Worm (Caenorhabditis elegans) whole organism, young adult: ENCODE data around the gene ZK822.9.

Source experiments
- B0261.1 ChIP-seq: sonication (generic microtip); optimal IDR thresholded peaks from 2 replicates; lab custom pipeline; 2016; ENCODE audit warnings: mild to moderate bottlenecking, missing genetic modification characterization, moderate library complexity, missing compliant biosample characterization
- F10E7.11 ChIP-seq: sonication (generic microtip); optimal IDR thresholded peaks from 2 replicates; lab custom pipeline; 2017; ENCODE audit warnings: mild to moderate bottlenecking, missing genetic modification characterization, moderate library complexity, missing compliant biosample characterization
- F33H1.4 ChIP-seq: fragments of 200-800 bp; sonication (Bioruptor generic); IDR thresholded peaks from 2 replicates; pipeline ENCODE4 v1.3.6; 2022; ENCODE audit warnings: missing genetic modification reagents, missing genetic modification characterization, missing compliant biosample characterization
- F49E8.2 ChIP-seq: sonication (generic microtip); optimal IDR thresholded peaks from 3 replicates; lab custom pipeline; 2017; ENCODE audit warnings: missing genetic modification characterization, mild to moderate bottlenecking, missing compliant biosample characterization, antibody characterized with exemption, moderate library complexity; ENCODE audit not compliant: insufficient read depth
- F55B11.4 ChIP-seq: sonication (generic microtip); optimal IDR thresholded peaks from 2 replicates; lab custom pipeline; 2016; ENCODE audit warnings: missing compliant biosample characterization, missing genetic modification characterization, borderline replicate concordance; ENCODE audit not compliant: insufficient read depth
- T07F8.4 ChIP-seq: sonication (generic microtip); optimal IDR thresholded peaks from 2 replicates; lab custom pipeline; 2016; ENCODE audit warnings: mild to moderate bottlenecking, missing genetic modification characterization, moderate library complexity, missing compliant biosample characterization
- Y53F4B.3 ChIP-seq: fragments of 200-800 bp; sonication (Bioruptor generic); IDR thresholded peaks from 2 replicates; pipeline ENCODE4 v1.3.6; 2022; ENCODE audit warnings: missing genetic modification reagents, missing genetic modification characterization, missing compliant biosample characterization
- Y79H2A.3 ChIP-seq: fragments of 200-800 bp; sonication (Bioruptor generic); conservative IDR thresholded peaks from 2 replicates; pipeline ENCODE4 v1.3.6; 2022; ENCODE audit warnings: missing genetic modification reagents, missing genetic modification characterization, missing compliant biosample characterization
- atf-7 ChIP-seq: sonication (generic microtip); optimal IDR thresholded peaks from 2 replicates; lab custom pipeline; 2017; ENCODE audit warnings: mild to moderate bottlenecking, missing genetic modification characterization, missing compliant biosample characterization
- athp-1 ChIP-seq: sonication (generic microtip); optimal IDR thresholded peaks from 2 replicates; lab custom pipeline; 2017; ENCODE audit warnings: mild to moderate bottlenecking, missing genetic modification characterization, missing compliant biosample characterization
- attf-5 ChIP-seq: fragments of 200-800 bp; sonication (Bioruptor generic); optimal IDR thresholded peaks from 2 replicates; lab custom pipeline; 2018; ENCODE audit warnings: mild to moderate bottlenecking, missing genetic modification characterization, missing compliant biosample characterization
- attf-6 ChIP-seq: fragments of 200-800 bp; sonication (Bioruptor generic); IDR thresholded peaks from 2 replicates; pipeline ENCODE4 v1.3.6; 2022; ENCODE audit warnings: missing genetic modification reagents, missing genetic modification characterization, missing compliant biosample characterization
- bed-2 ChIP-seq: fragments of 200-800 bp; sonication (Bioruptor generic); IDR thresholded peaks from 2 replicates; pipeline ENCODE4 v1.3.6; 2022; ENCODE audit warnings: missing genetic modification reagents, missing genetic modification characterization, missing compliant biosample characterization
- ccch-3 ChIP-seq: fragments of 200-800 bp; sonication (Bioruptor generic); optimal IDR thresholded peaks from 2 replicates; lab custom pipeline; 2018; ENCODE audit warnings: mild to moderate bottlenecking, missing genetic modification characterization, missing compliant biosample characterization
- cebp-1 ChIP-seq, 2 experiments: fragments of 200-800 bp in 1 of 2; sonication (Bioruptor generic) in 1 of 2; sonication (generic microtip) in 1 of 2; IDR thresholded peaks in 1 of 2; optimal IDR thresholded peaks in 1 of 2; 2 replicates each; pipeline versions ENCODE4 v1.3.6 to Lab custom; 2017 to 2022; ENCODE audit warnings: missing compliant biosample characterization in 2 of 2, missing genetic modification characterization in 2 of 2, mild to moderate bottlenecking in 1 of 2, missing genetic modification reagents in 1 of 2, moderate library complexity in 1 of 2
- ceh-40 ChIP-seq: fragments of 200-800 bp; sonication (Bioruptor generic); IDR thresholded peaks from 2 replicates; pipeline ENCODE4 v1.3.6; 2022; ENCODE audit warnings: missing genetic modification characterization, missing compliant biosample characterization
- ceh-91 ChIP-seq: fragments of 200-800 bp; sonication (Bioruptor generic); IDR thresholded peaks from 2 replicates; pipeline ENCODE4 v1.3.6; 2022; ENCODE audit warnings: missing genetic modification reagents, missing genetic modification characterization, missing compliant biosample characterization
- dpl-1 ChIP-seq: fragments of 150-350 bp; optimal IDR thresholded peaks from 2 replicates; lab custom pipeline; 2014; ENCODE audit warnings: missing biosample characterization, missing genetic modification reagents, missing genetic modification characterization
- egrh-3 ChIP-seq: fragments of 200-800 bp; sonication (Bioruptor generic); IDR thresholded peaks from 2 replicates; pipeline ENCODE4 v1.3.6; 2022; ENCODE audit warnings: missing genetic modification reagents, missing genetic modification characterization, missing compliant biosample characterization
- ekl-4 ChIP-seq: fragments of 200-800 bp; sonication (Bioruptor generic); IDR thresholded peaks from 2 replicates; pipeline ENCODE4 v1.3.6; 2022; ENCODE audit warnings: missing genetic modification reagents, missing genetic modification characterization, missing compliant biosample characterization
- fkh-3 ChIP-seq: sonication (generic microtip); optimal IDR thresholded peaks from 2 replicates; lab custom pipeline; 2016; ENCODE audit warnings: mild to moderate bottlenecking, missing genetic modification characterization, missing compliant biosample characterization
- gei-17 ChIP-seq: fragments of 200-800 bp; sonication (Bioruptor generic); optimal IDR thresholded peaks from 2 replicates; lab custom pipeline; 2018; ENCODE audit warnings: mild to moderate bottlenecking, missing genetic modification characterization, missing compliant biosample characterization
- him-1 ChIP-seq: sonication (generic microtip); optimal IDR thresholded peaks from 2 replicates; lab custom pipeline; 2016; ENCODE audit warnings: missing genotype, missing genetic modification reagents, missing genetic modification characterization, missing compliant biosample characterization
- hlh-12 ChIP-seq: sonication (generic microtip); optimal IDR thresholded peaks from 2 replicates; lab custom pipeline; 2016; ENCODE audit warnings: missing genetic modification characterization, missing compliant biosample characterization
- hsf-1 ChIP-seq: fragments of 200-800 bp; sonication (Bioruptor generic); IDR thresholded peaks from 2 replicates; pipeline ENCODE4 v1.3.6; 2022; ENCODE audit warnings: missing genetic modification reagents, missing genetic modification characterization, missing compliant biosample characterization
- let-607 ChIP-seq, 2 experiments: fragments of 200-800 bp in 1 of 2; sonication (Bioruptor generic) in 1 of 2; sonication (generic microtip) in 1 of 2; optimal IDR thresholded peaks; 2 replicates each; lab custom pipeline; 2016 to 2018; ENCODE audit warnings: mild to moderate bottlenecking in 2 of 2, missing compliant biosample characterization in 2 of 2, missing genetic modification characterization in 2 of 2, moderate library complexity in 2 of 2, missing genotype in 1 of 2
- nhr-120 ChIP-seq: fragments of 200-800 bp; sonication (Bioruptor generic); IDR thresholded peaks from 2 replicates; pipeline ENCODE4 v1.3.6; 2022; ENCODE audit warnings: missing genetic modification characterization, missing compliant biosample characterization
- pha-4 ChIP-seq: fragments of 150-350 bp; sonication (generic microtip); optimal IDR thresholded peaks from 2 replicates; lab custom pipeline; 2014; ENCODE audit warnings: missing biosample characterization, missing genetic modification reagents, missing genetic modification characterization
- snpc-1.3 ChIP-seq: sonication (generic microtip); optimal IDR thresholded peaks from 2 replicates; lab custom pipeline; 2017; ENCODE audit warnings: missing genetic modification characterization, mild to moderate bottlenecking, missing compliant biosample characterization, antibody characterized with exemption, moderate library complexity, missing genotype, missing genetic modification reagents; ENCODE audit not compliant: insufficient read depth
- snpc-4 ChIP-seq, 5 experiments: fragments of 150-350 bp in 1 of 5; sonication (generic microtip) in 4 of 5; optimal IDR thresholded peaks; 2 replicates each; lab custom pipeline; 2014 to 2018; ENCODE audit warnings: missing genetic modification characterization in 5 of 5, missing biosample characterization in 3 of 5, antibody characterized with exemption in 2 of 5, mild to moderate bottlenecking in 2 of 5, missing compliant biosample characterization in 2 of 5, missing genotype in 2 of 5, moderate library complexity in 2 of 5, missing genetic modification reagents in 1 of 5
- tlf-1 ChIP-seq: fragments of 200-800 bp; sonication (Bioruptor generic); optimal IDR thresholded peaks from 2 replicates; lab custom pipeline; 2018; ENCODE audit warnings: mild to moderate bottlenecking, missing genetic modification characterization, missing compliant biosample characterization
- unc-130 ChIP-seq: sonication (generic microtip); optimal IDR thresholded peaks from 2 replicates; lab custom pipeline; 2016; ENCODE audit warnings: missing genetic modification reagents, missing genetic modification characterization, missing compliant biosample characterization
- zfh-2 ChIP-seq: fragments of 200-800 bp; sonication (Bioruptor generic); conservative IDR thresholded peaks from 2 replicates; pipeline ENCODE4 v1.3.6; 2022; ENCODE audit warnings: missing genetic modification reagents, missing genetic modification characterization, missing compliant biosample characterization
- ztf-25 ChIP-seq: fragments of 200-800 bp; sonication (Bioruptor generic); IDR thresholded peaks from 2 replicates; pipeline ENCODE4 v1.3.6; 2022; ENCODE audit warnings: missing genetic modification reagents, missing genetic modification characterization, missing compliant biosample characterization
- ztf-3 ChIP-seq: fragments of 200-800 bp; sonication (Bioruptor generic); optimal IDR thresholded peaks from 2 replicates; lab custom pipeline; 2018; ENCODE audit warnings: mild to moderate bottlenecking, missing genetic modification characterization, missing compliant biosample characterization

Gene ZK822.9

ce11 chrIV:11928388-11928787 lies 12.6 kb downstream of the ZK822.9 start (continued):
- TF ChIP-seq zfh-2 (GFP tag; lab: Robert Waterston, UW) (no peak), ccch-3 (GFP tag; lab: Kevin White, UChicago) (no peak), tlf-1 (no peak), ztf-3 (GFP tag; lab: Kevin White, UChicago) (no peak), athp-1 (tag; lab: Kevin White, UChicago) (peak; percentile 16), ceh-91 (no peak), bed-2 (GFP tag; lab: Robert Waterston, UW) (no peak), B0261.1 (peak; percentile 87), F33H1.4 (GFP tag; lab: Robert Waterston, UW) (0 out of 2 replicates have a peak, but pooled peaks have one; percentile 36), him-1 (tag; lab: Kevin White, UChicago) (peak; percentile 90), F55B11.4 (tag; lab: Kevin White, UChicago) (no peak), atf-7 (tag; lab: Kevin White, UChicago) (no peak), pha-4 (no peak), ekl-4 (GFP tag; lab: Robert Waterston, UW) (no peak), snpc-4 (GFP tag; optimal IDR thresholded peaks at IDR 0.05; lab: Kevin White, UChicago) (peak; percentile 28), snpc-4 (tag; optimal IDR thresholded peaks at IDR 0.05; lab: Kevin White, UChicago) (peak in 3 of 4 experiments; percentile 29 to 75 (median 58))

ce11 chrIV:11930572-11930971 lies 14.8 kb downstream of the ZK822.9 start, which contains the start of gene nhx-9:
nhx-9 (plus strand) TSS chrIV:11930872.
- TF ChIP-seq tlf-1: no peak
- TF ChIP-seq Y53F4B.3: no peak
- no peak for TF ChIP-seq unc-130
- no peak for TF ChIP-seq zfh-2 (GFP tag; lab: Robert Waterston, UW)
- TF ChIP-seq fkh-3 (tag; lab: Kevin White, UChicago): no peak
- no peak for TF ChIP-seq snpc-1.3 (tag; lab: Kevin White, UChicago)
- TF ChIP-seq let-607 (tag; optimal IDR thresholded peaks at IDR 0.05; lab: Kevin White, UChicago): no peak
- TF ChIP-seq T07F8.4 (tag; lab: Kevin White, UChicago): no peak
- TF ChIP-seq, all 124 proteins: peak for 0

DNA sequence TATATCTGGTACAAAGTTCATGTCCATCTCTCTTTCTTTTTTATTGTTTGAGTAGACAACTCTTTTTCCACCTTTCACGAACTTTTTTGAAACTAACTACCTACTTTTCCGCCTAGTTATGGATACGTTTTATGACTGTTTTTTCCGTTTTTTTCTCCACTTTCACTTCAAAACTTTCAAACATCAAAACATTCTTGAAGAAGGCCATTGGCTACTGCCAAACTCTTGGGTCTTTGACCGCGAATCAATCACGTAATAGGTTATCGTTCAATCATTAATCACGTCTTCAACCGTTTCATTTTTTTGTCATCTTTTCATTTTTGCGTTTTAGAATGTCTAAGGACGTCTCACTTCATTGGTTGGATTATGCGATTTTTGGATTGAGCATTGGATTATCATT lies 21.3 kb downstream of the ZK822.9 start, which contains the start of gene slc-5A12:
TSS of gene slc-5A12 (plus strand) at position 333 of the 400 bp plus-strand sequence.
- no peak for TF ChIP-seq gei-17 (GFP tag; lab: Kevin White, UChicago)
- no peak for TF ChIP-seq nhr-120 (GFP tag; lab: Robert Waterston, UW)
- no peak for TF ChIP-seq Y79H2A.3
- no peak for TF ChIP-seq T07F8.4 (tag; lab: Kevin White, UChicago)
- TF ChIP-seq attf-5 (GFP tag; lab: Kevin White, UChicago): no peak
- TF ChIP-seq hsf-1: no peak
- no peak for TF ChIP-seq attf-6 (GFP tag; lab: Robert Waterston, UW)
- no peak for TF ChIP-seq fkh-3 (tag; lab: Kevin White, UChicago)
- no peak for TF ChIP-seq hlh-12 (tag; lab: Kevin White, UChicago)
- TF ChIP-seq egrh-3 (GFP tag; lab: Robert Waterston, UW): no peak
- no peak for TF ChIP-seq dpl-1 (GFP tag; lab: Kevin White, UChicago)
- no peak for TF ChIP-seq tlf-1
- TF ChIP-seq ceh-40 (GFP tag; lab: Robert Waterston, UW): no peak
- no peak for TF ChIP-seq F49E8.2
- no peak for TF ChIP-seq ztf-25
- TF ChIP-seq F10E7.11: no peak
- TF ChIP-seq cebp-1 (GFP tag; IDR thresholded peaks at IDR 0.05; lab: Robert Waterston, UW): no peak
- no peak for TF ChIP-seq cebp-1 (tag; optimal IDR thresholded peaks at IDR 0.05; lab: Kevin White, UChicago)
